Worm (Caenorhabditis elegans): ENCODE results near the gene pcp-5.

ce11 chrIII:7933235-7933634, 25.8 kb upstream of the pcp-5 start, which contains the start of gene ran-2:
- TF ChIP-seq nhr-71 (tag; optimal IDR thresholded peaks at IDR 0.05) (no peak), zag-1 (tag; optimal IDR thresholded peaks at IDR 0.05) (no peak), nhr-76 (tag; optimal IDR thresholded peaks at IDR 0.05) (no peak), efl-1 (optimal IDR thresholded peaks at IDR 0.05) (no peak), efl-1 (GFP tag; optimal IDR thresholded peaks at IDR 0.05 in 1 of 2) (no peak)

Data from whole organism, L1 larva.